Worm (Caenorhabditis elegans): Measurements from ENCODE around the gene K03B8.14.

- TF ChIP-seq lin-15B (tag; optimal IDR thresholded peaks at IDR 0.05) (no peak), swsn-7 (tag; optimal IDR thresholded peaks at IDR 0.05) (no peak), sox-4 (tag; optimal IDR thresholded peaks at IDR 0.05) (no peak), dsc-1 (tag; optimal IDR thresholded peaks at IDR 0.05) (no peak), unc-130 (tag; optimal IDR thresholded peaks at IDR 0.05) (no peak), fkh-10 (GFP tag; optimal IDR thresholded peaks at IDR 0.05) (no peak), pqm-1 (tag; optimal IDR thresholded peaks at IDR 0.05) (no peak), nhr-90 (tag; optimal IDR thresholded peaks at IDR 0.05; ENCODE audit: poor library complexity) (no peak), egl-13 (tag; optimal IDR thresholded peaks at IDR 0.05) (no peak), mef-2 (tag; optimal IDR thresholded peaks at IDR 0.05) (no peak), ceh-63 (GFP tag; optimal IDR thresholded peaks at IDR 0.05) (no peak), nhr-76 (tag; optimal IDR thresholded peaks at IDR 0.05) (no peak)
These were observed 46.1 kb downstream of the K03B8.14 start for ce11 chrV:11436407-11436806.
